Fruit fly (Drosophila melanogaster): ENCODE measurements around the gene CG17219.

The CG17219 gene

DNA sequence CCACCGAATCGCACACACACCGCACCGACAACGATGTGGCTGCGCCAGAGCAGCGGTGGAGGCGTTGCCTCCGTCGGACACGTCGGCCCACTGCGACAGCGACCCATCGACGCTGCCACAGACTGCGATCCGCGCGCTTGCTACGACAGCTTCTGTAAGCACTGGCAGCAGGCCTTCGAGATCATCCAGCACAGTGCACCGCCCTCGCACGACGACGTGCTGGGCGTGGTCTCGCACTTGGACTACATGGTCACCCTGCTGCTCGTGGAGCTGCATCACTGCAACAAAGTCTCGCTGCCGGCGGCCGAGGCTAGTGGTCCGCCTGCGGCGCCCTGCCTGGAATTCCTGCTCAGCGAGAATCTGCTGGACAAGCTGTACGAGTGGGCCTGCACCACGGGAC is 35.4 kb upstream of the CG17219 start:
- TF ChIP-seq CG8301 (tag; optimal IDR thresholded peaks at IDR 0.05) (no peak), fd96Ca (GFP tag; IDR thresholded peaks at IDR 0.05) (0 out of 3 replicates have a peak, but pooled peaks have one; percentile 22), CG32121 (GFP tag; IDR thresholded peaks at IDR 0.05) (peak; percentile 21; the same call in 1 of the 2 replicates), rn (GFP tag; IDR thresholded peaks at IDR 0.05) (no peak), Snoo (tag; optimal IDR thresholded peaks at IDR 0.05) (no peak), CG34367 (tag; optimal IDR thresholded peaks at IDR 0.05) (no peak), CG10348 (GFP tag; IDR thresholded peaks at IDR 0.05) (no peak), CG13204 (GFP tag; optimal IDR thresholded peaks at IDR 0.05) (no peak), Ets98B (GFP tag; IDR thresholded peaks at IDR 0.05) (no peak)

DNA sequence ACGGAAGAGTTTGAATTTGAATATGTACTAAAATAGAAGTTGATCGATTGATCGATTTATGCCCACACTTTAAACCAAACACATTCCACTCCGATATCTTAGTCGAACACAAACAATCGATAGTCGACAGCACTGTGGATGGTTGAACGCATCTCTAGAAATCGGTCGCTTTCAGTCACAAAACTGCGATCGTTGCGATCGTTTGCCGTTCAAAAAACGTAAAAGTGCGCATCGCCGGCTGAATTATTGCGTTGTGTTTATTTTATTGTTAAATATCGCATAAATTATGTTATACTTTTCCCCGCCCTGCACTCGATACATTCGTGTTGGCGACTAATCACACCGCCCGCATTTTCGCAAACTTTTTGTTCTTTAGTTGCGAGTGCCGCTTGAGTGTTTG is 29.9 kb upstream of the CG17219 start, which contains the start of gene Ccdc85:
Gene Ccdc85, plus strand, starts transcription at position 174 of the 400 bp plus-strand sequence.
- 0 out of 2 replicates have a peak, but pooled peaks have one; percentile 11 for TF ChIP-seq CG12605 (GFP tag; IDR thresholded peaks at IDR 0.05)
- TF ChIP-seq Ets98B (GFP tag; IDR thresholded peaks at IDR 0.05) = no peak
- TF ChIP-seq EcR (GFP tag; optimal IDR thresholded peaks at IDR 0.05) = peak; percentile 3

DNA sequence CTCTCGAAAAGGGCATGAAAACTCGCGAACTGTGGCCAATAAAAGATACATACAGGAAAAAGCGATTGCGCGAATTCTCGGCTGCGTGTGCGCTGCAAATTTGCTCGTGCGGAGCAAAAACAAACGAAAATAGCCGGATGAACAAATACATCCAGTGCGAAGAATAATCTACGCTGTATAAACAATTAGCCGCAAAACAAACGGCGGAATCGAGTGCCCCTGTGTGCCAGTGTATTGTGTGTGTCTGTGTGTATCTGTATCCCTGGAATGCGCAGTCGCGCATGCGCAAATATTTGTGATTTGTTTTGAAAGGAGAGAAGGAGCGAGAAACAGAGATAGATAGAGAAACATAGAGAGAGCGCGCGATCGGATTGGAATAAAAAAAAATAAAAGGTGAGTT is 29.4 kb upstream of the CG17219 start:
- TF ChIP-seq rn (GFP tag; IDR thresholded peaks at IDR 0.05) (no peak), CG4496 (GFP tag; IDR thresholded peaks at IDR 0.05) (0 out of 3 replicates have a peak, but pooled peaks have one; percentile 30)

DNA sequence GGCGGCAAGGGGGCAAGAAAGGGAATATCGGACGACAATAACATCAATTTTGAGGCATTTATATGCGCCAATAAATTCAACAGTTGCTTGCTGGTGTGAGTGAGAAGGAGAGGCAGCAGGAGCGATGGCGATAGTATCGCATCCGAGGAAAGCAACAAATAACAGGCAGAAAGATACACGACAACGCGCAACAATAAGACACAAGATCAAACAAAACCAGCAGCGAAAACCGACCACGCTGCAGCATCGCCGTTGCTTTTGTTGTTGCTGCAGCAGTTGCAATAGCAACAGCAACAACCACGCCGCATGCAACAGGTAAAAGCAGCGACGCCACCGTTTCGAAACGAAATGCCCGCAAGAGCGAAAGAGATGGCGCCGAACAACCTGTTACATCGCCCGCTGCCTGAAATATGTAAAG is 28.5 kb upstream of the CG17219 start:
- TF ChIP-seq CG12605 (GFP tag; IDR thresholded peaks at IDR 0.05) (peak; percentile 51; the same call in 1 of the 2 replicates), CG13204 (GFP tag; optimal IDR thresholded peaks at IDR 0.05) (peak; percentile 50), CG32121 (GFP tag; IDR thresholded peaks at IDR 0.05) (no peak)

DNA sequence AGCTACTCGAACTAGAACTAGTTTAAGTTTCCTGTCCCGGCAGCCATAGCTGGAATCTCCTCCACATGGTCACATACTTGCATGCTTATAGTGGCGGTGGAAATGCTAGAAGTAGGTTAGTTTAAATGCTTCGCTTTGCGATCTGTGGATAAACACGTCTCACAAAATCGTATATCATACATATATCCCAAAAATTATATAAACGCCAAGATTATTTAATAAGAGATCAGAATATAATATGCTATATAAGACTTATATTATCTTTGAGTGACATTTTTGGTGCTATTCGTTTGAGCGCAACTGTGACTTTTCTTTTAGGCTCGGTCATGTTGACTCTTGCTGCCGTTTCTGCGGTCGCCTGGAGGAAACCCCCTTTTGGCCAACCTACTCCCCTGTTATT is 27.1 kb upstream of the CG17219 start:
- TF ChIP-seq gl (tag; optimal IDR thresholded peaks at IDR 0.05) = no peak
- TF ChIP-seq CG8301 (tag; optimal IDR thresholded peaks at IDR 0.05) = peak; percentile 69
- no peak for TF ChIP-seq Pif1B (GFP tag; optimal IDR thresholded peaks at IDR 0.05)
- peak; percentile 3 for TF ChIP-seq CG9948 (tag; optimal IDR thresholded peaks at IDR 0.05)
- no peak for TF ChIP-seq rn (GFP tag; IDR thresholded peaks at IDR 0.05)
- TF ChIP-seq CG12605 (GFP tag; IDR thresholded peaks at IDR 0.05) = peak; percentile 39; the same call in 1 of the 2 replicates
- TF ChIP-seq Ets98B (GFP tag; IDR thresholded peaks at IDR 0.05) = peak; percentile 53; the same call in 1 of the 2 replicates
- TF ChIP-seq CG10348 (GFP tag; IDR thresholded peaks at IDR 0.05) = no peak
- TF ChIP-seq CG32121 (GFP tag; IDR thresholded peaks at IDR 0.05) = peak; percentile 17; the same call in 1 of the 2 replicates
- no peak for TF ChIP-seq CG34367 (tag; optimal IDR thresholded peaks at IDR 0.05)
- TF ChIP-seq CG8159 (tag; optimal IDR thresholded peaks at IDR 0.05) = no peak
- TF ChIP-seq D1 (tag; optimal IDR thresholded peaks at IDR 0.05) = no peak
- no peak for TF ChIP-seq EcR (GFP tag; optimal IDR thresholded peaks at IDR 0.05)
- TF ChIP-seq CG17806 (tag; optimal IDR thresholded peaks at IDR 0.05) = no peak
- 0 out of 3 replicates have a peak, but pooled peaks have one; percentile 47 for TF ChIP-seq CG4496 (GFP tag; IDR thresholded peaks at IDR 0.05)
- no peak for TF ChIP-seq CG14655 (GFP tag; optimal IDR thresholded peaks at IDR 0.05)
- no peak for TF ChIP-seq CG15710 (tag; optimal IDR thresholded peaks at IDR 0.05)
- no peak for TF ChIP-seq CG13204 (GFP tag; optimal IDR thresholded peaks at IDR 0.05)
- TF ChIP-seq Snoo (tag; optimal IDR thresholded peaks at IDR 0.05) = no peak
- no peak for TF ChIP-seq Pif1A (GFP tag; optimal IDR thresholded peaks at IDR 0.05)
- no peak for TF ChIP-seq fd96Ca (GFP tag; IDR thresholded peaks at IDR 0.05)

DNA sequence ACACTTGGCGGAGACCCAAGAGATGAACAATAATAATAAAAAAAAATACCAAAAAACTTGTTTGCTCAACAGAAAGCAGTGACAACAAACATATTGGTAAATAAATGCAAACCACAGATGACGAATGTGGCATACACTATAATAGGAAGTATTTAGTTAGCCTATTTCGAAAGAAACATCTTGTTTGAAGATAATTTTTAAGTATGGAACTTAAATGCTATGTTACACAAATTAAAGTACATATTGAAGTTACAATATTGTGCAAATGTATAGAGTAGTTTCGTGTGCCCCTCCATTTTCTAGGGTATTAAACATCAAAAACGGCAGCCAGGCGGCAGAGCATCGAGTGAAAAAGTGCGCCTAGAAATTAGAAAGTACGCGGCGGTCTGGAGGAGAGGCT is 25.7 kb upstream of the CG17219 start:
- TF ChIP-seq CG8301 (tag; optimal IDR thresholded peaks at IDR 0.05) (peak; percentile 90), CG10348 (GFP tag; IDR thresholded peaks at IDR 0.05) (peak; percentile 57; the same call in 1 of the 2 replicates), CG14655 (GFP tag; optimal IDR thresholded peaks at IDR 0.05) (peak; percentile 81), CG32121 (GFP tag; IDR thresholded peaks at IDR 0.05) (peak; percentile 85), rn (GFP tag; IDR thresholded peaks at IDR 0.05) (peak; percentile 44; the same call in 1 of the 2 replicates), Pif1B (GFP tag; optimal IDR thresholded peaks at IDR 0.05) (no peak), Pif1A (GFP tag; optimal IDR thresholded peaks at IDR 0.05) (peak; percentile 59), D1 (tag; optimal IDR thresholded peaks at IDR 0.05) (no peak), gl (tag; optimal IDR thresholded peaks at IDR 0.05) (no peak), CG9948 (tag; optimal IDR thresholded peaks at IDR 0.05) (no peak), Snoo (tag; optimal IDR thresholded peaks at IDR 0.05) (no peak), CG34367 (tag; optimal IDR thresholded peaks at IDR 0.05) (no peak), CG8159 (tag; optimal IDR thresholded peaks at IDR 0.05) (no peak), CG15710 (tag; optimal IDR thresholded peaks at IDR 0.05) (no peak), CG17806 (tag; optimal IDR thresholded peaks at IDR 0.05) (no peak), CG12605 (GFP tag; IDR thresholded peaks at IDR 0.05) (no peak), CG4496 (GFP tag; IDR thresholded peaks at IDR 0.05) (peak; percentile 73), Ets98B (GFP tag; IDR thresholded peaks at IDR 0.05) (peak; percentile 89), fd96Ca (GFP tag; IDR thresholded peaks at IDR 0.05) (no peak), EcR (GFP tag; optimal IDR thresholded peaks at IDR 0.05) (no peak), CG13204 (GFP tag; optimal IDR thresholded peaks at IDR 0.05) (no peak)

DNA sequence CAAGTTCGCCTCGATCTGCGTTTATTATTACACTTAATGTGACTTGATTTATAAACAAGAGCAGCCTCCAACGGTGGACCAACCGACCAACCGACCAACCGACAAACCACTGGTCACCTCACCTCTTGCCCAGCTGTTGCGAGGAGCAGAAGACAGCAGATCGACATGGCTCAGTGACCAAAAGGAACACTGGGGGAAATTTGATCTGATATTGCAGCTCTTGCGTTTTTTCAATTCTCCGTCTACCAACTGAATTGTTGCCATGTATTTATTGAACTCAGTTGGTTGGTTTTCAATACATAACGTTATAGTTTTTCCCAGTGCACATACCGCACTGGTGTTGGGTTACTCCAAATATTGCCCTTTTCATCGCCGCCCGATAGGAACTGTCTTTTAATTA is 24.5 kb upstream of the CG17219 start:
- TF ChIP-seq CG17806 (tag; optimal IDR thresholded peaks at IDR 0.05) = peak; percentile 53
- no peak for TF ChIP-seq CG10348 (GFP tag; IDR thresholded peaks at IDR 0.05)
- TF ChIP-seq CG34367 (tag; optimal IDR thresholded peaks at IDR 0.05) = peak; percentile 25
- TF ChIP-seq Pif1B (GFP tag; optimal IDR thresholded peaks at IDR 0.05) = peak; percentile 4
- TF ChIP-seq CG12605 (GFP tag; IDR thresholded peaks at IDR 0.05) = no peak
- TF ChIP-seq D1 (tag; optimal IDR thresholded peaks at IDR 0.05) = no peak
- no peak for TF ChIP-seq CG32121 (GFP tag; IDR thresholded peaks at IDR 0.05)
- TF ChIP-seq Snoo (tag; optimal IDR thresholded peaks at IDR 0.05) = peak; percentile 11
- no peak for TF ChIP-seq rn (GFP tag; IDR thresholded peaks at IDR 0.05)
- TF ChIP-seq CG9948 (tag; optimal IDR thresholded peaks at IDR 0.05) = peak; percentile 10
- TF ChIP-seq Pif1A (GFP tag; optimal IDR thresholded peaks at IDR 0.05) = peak; percentile 18
- TF ChIP-seq CG13204 (GFP tag; optimal IDR thresholded peaks at IDR 0.05) = peak; percentile 33
- TF ChIP-seq Ets98B (GFP tag; IDR thresholded peaks at IDR 0.05) = no peak
- TF ChIP-seq fd96Ca (GFP tag; IDR thresholded peaks at IDR 0.05) = peak; percentile 55; the same call in 2 of the 3 replicates
- peak; percentile 45 for TF ChIP-seq CG15710 (tag; optimal IDR thresholded peaks at IDR 0.05)
- no peak for TF ChIP-seq CG14655 (GFP tag; optimal IDR thresholded peaks at IDR 0.05)
- TF ChIP-seq CG8159 (tag; optimal IDR thresholded peaks at IDR 0.05) = peak; percentile 41
- TF ChIP-seq CG8301 (tag; optimal IDR thresholded peaks at IDR 0.05) = no peak
- TF ChIP-seq gl (tag; optimal IDR thresholded peaks at IDR 0.05) = peak; percentile 3
- peak; percentile 61 for TF ChIP-seq EcR (GFP tag; optimal IDR thresholded peaks at IDR 0.05)
- peak; percentile 44; the same call in 2 of the 3 replicates for TF ChIP-seq CG4496 (GFP tag; IDR thresholded peaks at IDR 0.05)

All from whole organism, pupa.